Worm (Caenorhabditis elegans) whole organism, late embryonic: Measurements from ENCODE around the gene metl-9.

Experiments
- C08G9.2 ChIP-seq: sonication (generic microtip); optimal IDR thresholded peaks from 2 replicates; lab custom pipeline; 2016; ENCODE audit warnings: mild to moderate bottlenecking, missing genetic modification characterization, moderate library complexity, missing compliant biosample characterization
- C38D4.7 ChIP-seq: fragments of 200-800 bp; sonication (Bioruptor generic); optimal IDR thresholded peaks from 2 replicates; lab custom pipeline; 2018; ENCODE audit warnings: mild to moderate bottlenecking, missing genetic modification characterization, moderate library complexity, missing compliant biosample characterization
- F13H6.1 ChIP-seq: sonication (generic microtip); optimal IDR thresholded peaks from 2 replicates; lab custom pipeline; 2016; ENCODE audit warnings: missing genetic modification characterization, missing compliant biosample characterization
- K09A11.1 ChIP-seq: sonication (generic microtip); optimal IDR thresholded peaks from 2 replicates; lab custom pipeline; 2017; ENCODE audit warnings: antibody characterized with exemption, mild to moderate bottlenecking, missing genetic modification characterization, missing compliant biosample characterization; ENCODE audit not compliant: insufficient read depth
- T23F11.4 ChIP-seq: fragments of 200-800 bp; sonication (Bioruptor generic); optimal IDR thresholded peaks from 2 replicates; lab custom pipeline; 2018; ENCODE audit warnings: mild to moderate bottlenecking, missing genetic modification characterization, missing compliant biosample characterization
- ahr-1 ChIP-seq: sonication (generic microtip); optimal IDR thresholded peaks from 2 replicates; lab custom pipeline; 2016; ENCODE audit warnings: missing genetic modification characterization, missing compliant biosample characterization
- ama-1 ChIP-seq: fragments of 150-350 bp; optimal IDR thresholded peaks from 2 replicates; lab custom pipeline; 2014
- ceh-14 ChIP-seq: sonication (generic microtip); optimal IDR thresholded peaks from 2 replicates; lab custom pipeline; 2016; ENCODE audit warnings: missing genotype, missing genetic modification characterization, missing compliant biosample characterization
- ceh-19 ChIP-seq: fragments of 200-800 bp; sonication (Bioruptor generic); optimal IDR thresholded peaks from 2 replicates; lab custom pipeline; 2018; ENCODE audit warnings: mild to moderate bottlenecking, missing genetic modification characterization, missing compliant biosample characterization
- ceh-2 ChIP-seq: sonication (generic microtip); optimal IDR thresholded peaks from 2 replicates; lab custom pipeline; 2016; ENCODE audit warnings: missing genotype, missing genetic modification characterization, missing compliant biosample characterization
- ceh-22 ChIP-seq: sonication (generic microtip); optimal IDR thresholded peaks from 2 replicates; lab custom pipeline; 2017; ENCODE audit warnings: missing biosample characterization, missing genetic modification characterization
- ceh-24 ChIP-seq: sonication (generic microtip); optimal IDR thresholded peaks from 2 replicates; lab custom pipeline; 2016; ENCODE audit warnings: mild to moderate bottlenecking, missing genetic modification characterization, missing compliant biosample characterization
- ceh-30 ChIP-seq: fragments of 150-350 bp; optimal IDR thresholded peaks from 2 replicates; lab custom pipeline; 2014; ENCODE audit warnings: missing biosample characterization, missing genetic modification characterization
- ceh-31 ChIP-seq: sonication (generic microtip); optimal IDR thresholded peaks from 2 replicates; lab custom pipeline; 2016; ENCODE audit warnings: missing genetic modification characterization, missing compliant biosample characterization
- ceh-34 ChIP-seq: sonication (generic microtip); optimal IDR thresholded peaks from 2 replicates; lab custom pipeline; 2016; ENCODE audit warnings: mild to moderate bottlenecking, missing genetic modification characterization, missing compliant biosample characterization
- ceh-45 ChIP-seq: fragments of 200-800 bp; sonication (Bioruptor generic); IDR thresholded peaks from 2 replicates; pipeline ENCODE4 v1.3.6; 2022; ENCODE audit warnings: missing genetic modification reagents, missing genetic modification characterization, missing compliant biosample characterization
- ceh-48 ChIP-seq: sonication (generic microtip); optimal IDR thresholded peaks from 2 replicates; lab custom pipeline; 2016; ENCODE audit warnings: missing genetic modification characterization, inconsistent platforms, missing compliant biosample characterization
- che-1 ChIP-seq: sonication (generic microtip); optimal IDR thresholded peaks from 2 replicates; lab custom pipeline; 2016; ENCODE audit warnings: mild to moderate bottlenecking, missing genetic modification characterization, missing compliant biosample characterization
- dmd-4 ChIP-seq: sonication (generic microtip); optimal IDR thresholded peaks from 2 replicates; lab custom pipeline; 2016; ENCODE audit warnings: borderline replicate concordance, missing genetic modification characterization, missing compliant biosample characterization
- dve-1 ChIP-seq: sonication (generic microtip); optimal IDR thresholded peaks from 2 replicates; lab custom pipeline; 2017; ENCODE audit warnings: antibody characterized with exemption, mild to moderate bottlenecking, missing genetic modification characterization, missing compliant biosample characterization
- elt-2 ChIP-seq: sonication (generic microtip); optimal IDR thresholded peaks from 2 replicates; lab custom pipeline; 2016; ENCODE audit warnings: missing genetic modification reagents, missing genetic modification characterization, missing compliant biosample characterization
- eyg-1 ChIP-seq: sonication (generic microtip); optimal IDR thresholded peaks from 2 replicates; lab custom pipeline; 2016; ENCODE audit warnings: missing genotype, missing genetic modification characterization, missing compliant biosample characterization
- fkh-6 ChIP-seq: sonication (generic microtip); optimal IDR thresholded peaks from 2 replicates; lab custom pipeline; 2016; ENCODE audit warnings: missing genetic modification characterization, missing compliant biosample characterization
- gmeb-2 ChIP-seq: sonication (generic microtip); optimal IDR thresholded peaks from 2 replicates; lab custom pipeline; 2016; ENCODE audit warnings: missing genetic modification characterization, inconsistent platforms, missing compliant biosample characterization
- hlh-13 ChIP-seq: fragments of 200-800 bp; sonication (Bioruptor generic); optimal IDR thresholded peaks from 2 replicates; lab custom pipeline; 2018; ENCODE audit warnings: mild to moderate bottlenecking, missing genetic modification characterization, missing compliant biosample characterization
- hlh-30 ChIP-seq: sonication (generic microtip); optimal IDR thresholded peaks from 2 replicates; lab custom pipeline; 2017; ENCODE audit warnings: antibody characterized with exemption, missing genetic modification characterization, missing compliant biosample characterization; ENCODE audit not compliant: insufficient read depth
- hlh-8 ChIP-seq: sonication (generic microtip); optimal IDR thresholded peaks from 2 replicates; lab custom pipeline; 2016; ENCODE audit warnings: missing genotype, missing genetic modification characterization, missing compliant biosample characterization
- lim-6 ChIP-seq: sonication (generic microtip); optimal IDR thresholded peaks from 2 replicates; lab custom pipeline; 2016; ENCODE audit warnings: missing genetic modification characterization, missing compliant biosample characterization
- lin-11 ChIP-seq: fragments of 200-800 bp; sonication (Bioruptor generic); optimal IDR thresholded peaks from 2 replicates; lab custom pipeline; 2018; ENCODE audit warnings: mild to moderate bottlenecking, missing genetic modification characterization, missing compliant biosample characterization
- madf-2 ChIP-seq: sonication (generic microtip); optimal IDR thresholded peaks from 2 replicates; lab custom pipeline; 2017; ENCODE audit warnings: missing genetic modification characterization, missing compliant biosample characterization
- mec-3 ChIP-seq: sonication (generic microtip); optimal IDR thresholded peaks from 2 replicates; lab custom pipeline; 2016; ENCODE audit warnings: borderline replicate concordance, missing genetic modification characterization, missing compliant biosample characterization
- nfya-1 ChIP-seq: sonication (generic microtip); optimal IDR thresholded peaks from 2 replicates; lab custom pipeline; 2017; ENCODE audit warnings: missing genetic modification characterization, mild to moderate bottlenecking, missing compliant biosample characterization, antibody characterized with exemption, moderate library complexity
- nhr-11 ChIP-seq: fragments of 150-350 bp; optimal IDR thresholded peaks from 2 replicates; lab custom pipeline; 2014; ENCODE audit warnings: missing biosample characterization, missing genetic modification characterization
- nhr-232 ChIP-seq: sonication (generic microtip); optimal IDR thresholded peaks from 2 replicates; lab custom pipeline; 2016; ENCODE audit warnings: missing genetic modification characterization, missing compliant biosample characterization
- npax-4 ChIP-seq: sonication (generic microtip); optimal IDR thresholded peaks from 2 replicates; lab custom pipeline; 2016; ENCODE audit warnings: missing genetic modification characterization, missing compliant biosample characterization
- odd-2 ChIP-seq: sonication (generic microtip); optimal IDR thresholded peaks from 2 replicates; lab custom pipeline; 2017; ENCODE audit warnings: antibody characterized with exemption, mild to moderate bottlenecking, missing genetic modification characterization, missing compliant biosample characterization
- pag-3 ChIP-seq: sonication (generic microtip); optimal IDR thresholded peaks from 2 replicates; lab custom pipeline; 2016; ENCODE audit warnings: missing compliant biosample characterization, missing genetic modification characterization, borderline replicate concordance
- pat-9 ChIP-seq: fragments of 200-800 bp; sonication (Bioruptor generic); optimal IDR thresholded peaks from 2 replicates; lab custom pipeline; 2018; ENCODE audit warnings: mild to moderate bottlenecking, missing genetic modification characterization, moderate library complexity, missing compliant biosample characterization
- pax-1 ChIP-seq: fragments of 150-350 bp; optimal IDR thresholded peaks from 2 replicates; lab custom pipeline; 2014; ENCODE audit warnings: missing biosample characterization, missing genetic modification characterization
- pha-2 ChIP-seq: sonication (generic microtip); optimal IDR thresholded peaks from 2 replicates; lab custom pipeline; 2017; ENCODE audit warnings: mild to moderate bottlenecking, missing genetic modification characterization, missing compliant biosample characterization
- pha-4 ChIP-seq: fragments of 150-350 bp; optimal IDR thresholded peaks from 2 replicates; lab custom pipeline; 2018; ENCODE audit warnings: missing biosample characterization, missing genetic modification reagents, missing genetic modification characterization
- pros-1 ChIP-seq: fragments of 150-350 bp; optimal IDR thresholded peaks from 2 replicates; lab custom pipeline; 2014; ENCODE audit warnings: missing biosample characterization, missing genetic modification reagents, missing genetic modification characterization
- rnt-1 ChIP-seq: sonication (generic microtip); optimal IDR thresholded peaks from 2 replicates; lab custom pipeline; 2016; ENCODE audit warnings: missing genetic modification characterization, missing compliant biosample characterization
- sdc-2 ChIP-seq: sonication (generic microtip); optimal IDR thresholded peaks from 2 replicates; lab custom pipeline; 2016; ENCODE audit warnings: missing genotype, missing genetic modification characterization, missing compliant biosample characterization
- sox-4 ChIP-seq: sonication (generic microtip); optimal IDR thresholded peaks from 2 replicates; lab custom pipeline; 2017; ENCODE audit warnings: mild to moderate bottlenecking, missing genetic modification characterization, inconsistent platforms, missing compliant biosample characterization
- syd-9 ChIP-seq: sonication (generic microtip); optimal IDR thresholded peaks from 2 replicates; lab custom pipeline; 2016; ENCODE audit warnings: mild to moderate bottlenecking, missing genetic modification characterization, moderate library complexity, missing compliant biosample characterization
- tbx-2 ChIP-seq: sonication (generic microtip); optimal IDR thresholded peaks from 2 replicates; lab custom pipeline; 2016; ENCODE audit warnings: missing genetic modification characterization, missing compliant biosample characterization
- unc-3 ChIP-seq, 2 experiments: fragments of 200-800 bp in 1 of 2; sonication (Bioruptor generic) in 1 of 2; sonication (generic microtip) in 1 of 2; conservative IDR thresholded peaks in 1 of 2; optimal IDR thresholded peaks in 1 of 2; 2 replicates each; pipeline versions ENCODE4 v1.3.6 to Lab custom; 2016 to 2022; ENCODE audit warnings: missing compliant biosample characterization in 2 of 2, missing genetic modification characterization in 2 of 2, missing genetic modification reagents in 1 of 2
- unc-42 ChIP-seq: sonication (generic microtip); optimal IDR thresholded peaks from 2 replicates; lab custom pipeline; 2016; ENCODE audit warnings: missing genotype, missing genetic modification characterization, missing compliant biosample characterization
- unc-55 ChIP-seq: sonication (generic microtip); optimal IDR thresholded peaks from 2 replicates; lab custom pipeline; 2017; ENCODE audit warnings: missing biosample characterization, missing genetic modification reagents, missing genetic modification characterization
- unc-86 ChIP-seq: sonication (generic microtip); optimal IDR thresholded peaks from 2 replicates; lab custom pipeline; 2016; ENCODE audit warnings: missing genetic modification characterization, missing compliant biosample characterization
- ztf-16 ChIP-seq: sonication (generic microtip); optimal IDR thresholded peaks from 2 replicates; lab custom pipeline; 2017; ENCODE audit warnings: missing genetic modification characterization, missing compliant biosample characterization

metl-9 gene

DNA sequence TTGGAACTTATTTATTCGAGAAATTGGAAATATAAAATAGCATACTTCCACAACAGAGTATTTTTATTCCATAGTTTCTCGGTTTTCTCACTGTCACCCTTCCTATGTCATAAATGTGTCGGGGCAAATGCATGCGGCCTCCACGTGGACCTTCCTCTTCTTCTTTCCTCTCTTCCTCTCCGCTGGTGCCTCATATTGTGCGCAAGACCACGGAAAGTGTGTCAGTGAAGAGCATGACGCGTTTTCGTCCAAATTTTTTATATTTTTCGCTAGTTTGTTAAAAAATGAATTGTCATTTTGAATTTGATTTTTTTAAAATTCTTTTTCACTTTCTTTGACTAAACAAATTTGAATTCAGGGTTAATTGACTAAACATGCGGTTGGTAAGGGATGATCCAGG, 13.9 kb downstream of the metl-9 start, which contains the start of gene mans-3:
TSS of gene mans-3 (plus strand) at position 359 of the 400 bp plus-strand sequence.
- TF ChIP-seq hlh-8 (tag; lab: Kevin White, UChicago): peak; percentile 35
- TF ChIP-seq elt-2 (tag; lab: Kevin White, UChicago): peak; percentile 72
- peak; percentile 79 for TF ChIP-seq tbx-2
- TF ChIP-seq ceh-24 (tag; lab: Kevin White, UChicago): peak; percentile 41
- peak; percentile 42 for TF ChIP-seq K09A11.1 (tag; lab: Kevin White, UChicago)
- TF ChIP-seq rnt-1 (tag; lab: Kevin White, UChicago): peak; percentile 77
- peak; percentile 39 for TF ChIP-seq ceh-14
- peak; percentile 67 for TF ChIP-seq ztf-16 (tag; lab: Kevin White, UChicago)
- TF ChIP-seq dmd-4: peak; percentile 51
- TF ChIP-seq dve-1: peak; percentile 49
- no peak for TF ChIP-seq lim-6 (tag; lab: Kevin White, UChicago)
- TF ChIP-seq ceh-31 (tag; lab: Kevin White, UChicago): peak; percentile 65
- TF ChIP-seq npax-4 (tag; lab: Kevin White, UChicago): peak; percentile 22
- TF ChIP-seq ceh-22 (tag; lab: Kevin White, UChicago): no peak
- TF ChIP-seq pha-2 (tag; lab: Kevin White, UChicago): peak; percentile 15
- peak; percentile 65 for TF ChIP-seq unc-86 (tag; lab: Kevin White, UChicago)
- peak; percentile 44 for TF ChIP-seq pros-1 (tag; lab: Kevin White, UChicago)
- no peak for TF ChIP-seq C08G9.2
- TF ChIP-seq fkh-6 (tag; lab: Kevin White, UChicago): peak; percentile 16
- TF ChIP-seq F13H6.1 (tag; lab: Kevin White, UChicago): peak; percentile 53
- TF ChIP-seq sdc-2 (tag; lab: Kevin White, UChicago): peak; percentile 76
- TF ChIP-seq ceh-19: peak; percentile 44
- peak; percentile 44 for TF ChIP-seq nhr-232 (tag; lab: Kevin White, UChicago)
- no peak for TF ChIP-seq ahr-1 (tag; lab: Kevin White, UChicago)
- peak; percentile 51 for TF ChIP-seq ceh-2 (tag; lab: Kevin White, UChicago)
- peak; percentile 28; the same call in 1 of the 2 replicates for TF ChIP-seq ceh-45 (GFP tag; lab: Robert Waterston, UW)
- TF ChIP-seq nhr-11: no peak
- TF ChIP-seq odd-2 (tag; lab: Kevin White, UChicago): no peak
- peak; percentile 44 for TF ChIP-seq T23F11.4 (GFP tag; lab: Kevin White, UChicago)
- TF ChIP-seq unc-55 (GFP tag; lab: Kevin White, UChicago): peak; percentile 72
- TF ChIP-seq ceh-30 (tag; lab: Kevin White, UChicago): no peak
- TF ChIP-seq ceh-48 (tag; lab: Kevin White, UChicago): peak; percentile 20
- peak; percentile 42 for TF ChIP-seq pat-9 (tag; lab: Kevin White, UChicago)
- TF ChIP-seq unc-42 (tag; lab: Kevin White, UChicago): peak; percentile 76
- no peak for TF ChIP-seq C38D4.7 (GFP tag; lab: Kevin White, UChicago)
- TF ChIP-seq madf-2 (tag; lab: Kevin White, UChicago): no peak
- TF ChIP-seq sox-4 (tag; lab: Kevin White, UChicago): peak; percentile 54
- no peak for TF ChIP-seq hlh-13 (GFP tag; lab: Kevin White, UChicago)
- TF ChIP-seq pax-1 (tag; lab: Kevin White, UChicago): no peak
- TF ChIP-seq ama-1 (lab: Kevin White, UChicago): no peak
- peak; percentile 60 for TF ChIP-seq unc-3 (GFP tag; conservative IDR thresholded peaks at IDR 0.05; lab: Robert Waterston, UW)
- peak; percentile 47 for TF ChIP-seq unc-3 (tag; optimal IDR thresholded peaks at IDR 0.05; lab: Kevin White, UChicago)
- peak; percentile 10 for TF ChIP-seq che-1
- no peak for TF ChIP-seq pag-3 (tag; lab: Kevin White, UChicago)
- no peak for TF ChIP-seq pha-4
- TF ChIP-seq ceh-34 (tag; lab: Kevin White, UChicago): peak; percentile 69
- TF ChIP-seq nfya-1 (tag; lab: Kevin White, UChicago): peak; percentile 91
- no peak for TF ChIP-seq mec-3 (tag; lab: Kevin White, UChicago)
- TF ChIP-seq hlh-30 (tag; lab: Kevin White, UChicago): peak; percentile 76
- TF ChIP-seq syd-9 (tag; lab: Kevin White, UChicago): peak; percentile 73
- TF ChIP-seq lin-11 (tag; lab: Kevin White, UChicago): peak; percentile 23
- TF ChIP-seq gmeb-2 (tag; lab: Kevin White, UChicago): peak; percentile 56
- TF ChIP-seq eyg-1 (tag; lab: Kevin White, UChicago): peak; percentile 38
